Fruit fly (Drosophila melanogaster) whole organism, adult: Measurements from ENCODE around the gene Trmt6.

ENCODE experiments used
- CG11617 ChIP-seq: fragments of 200-800 bp; sonication (Bioruptor generic); optimal IDR thresholded peaks from 2 replicates; lab custom pipeline; 2017; ENCODE audit warnings: mild to moderate bottlenecking, missing biosample characterization, missing genetic modification reagents, missing genetic modification characterization
- CG12768 ChIP-seq: fragments of 200-800 bp; sonication (Bioruptor generic); optimal IDR thresholded peaks from 2 replicates; lab custom pipeline; 2017; ENCODE audit warnings: missing biosample characterization, missing genetic modification characterization, mild to moderate bottlenecking, moderate library complexity, missing genetic modification reagents
- CG7101 ChIP-seq: fragments of 200-800 bp; sonication (Bioruptor generic); optimal IDR thresholded peaks from 2 replicates; lab custom pipeline; 2018; ENCODE audit warnings: missing biosample characterization, mild to moderate bottlenecking, missing genetic modification characterization, moderate library complexity
- ovo ChIP-seq: fragments of 200-800 bp; sonication (Bioruptor generic); optimal IDR thresholded peaks from 2 replicates; lab custom pipeline; 2016; ENCODE audit warnings: missing biosample characterization, missing genetic modification characterization

DNA sequence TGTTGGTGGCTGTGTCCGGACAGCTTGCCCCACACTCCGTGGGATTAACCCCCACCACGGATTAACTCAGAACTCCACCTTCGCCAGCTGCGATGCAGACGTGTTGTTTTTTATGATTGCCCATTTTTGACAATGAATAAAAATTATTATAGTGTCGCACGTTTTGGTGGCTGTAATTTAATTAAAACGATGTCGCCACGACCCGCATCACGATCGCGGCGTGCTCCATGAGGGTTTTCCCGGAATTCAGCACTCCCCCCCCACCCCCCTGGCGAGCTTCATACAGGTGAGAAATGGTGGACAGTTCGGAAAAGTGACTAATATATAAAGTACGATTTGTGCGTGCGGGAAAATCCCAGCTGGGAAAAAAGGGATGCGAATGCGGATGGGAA lies 8.3 kb downstream of the Trmt6 start:
- TF ChIP-seq CG11617 (GFP tag; lab: Kevin White, UChicago) (no peak), ovo (no peak), CG7101 (no peak), CG12768 (GFP tag; lab: Kevin White, UChicago) (no peak)
